Worm (Caenorhabditis elegans): ENCODE data around the gene Y26G10.4.

Y26G10.4 gene

DNA sequence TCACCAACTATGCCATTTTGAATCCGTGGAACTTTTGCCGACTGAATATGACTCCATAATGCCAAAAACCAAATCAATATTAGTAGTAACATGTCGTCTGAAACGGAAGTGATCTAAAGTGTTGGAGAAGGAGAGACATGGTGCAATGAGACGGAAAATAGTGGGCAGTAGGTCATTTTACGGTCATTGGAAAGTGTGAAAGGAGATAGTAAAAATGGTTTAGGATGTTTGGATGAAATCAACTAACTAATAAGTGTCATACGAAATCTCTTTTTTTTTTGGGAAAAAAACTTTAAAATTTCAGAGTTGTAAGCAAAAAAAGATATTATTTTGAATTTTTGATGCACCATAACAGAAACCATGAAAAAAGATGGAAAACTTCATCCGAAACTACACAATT lies 40.8 kb upstream of the Y26G10.4 start, which contains the start of gene cutl-4 (continued):
- TF ChIP-seq mes-2 (tag; optimal IDR thresholded peaks at IDR 0.05; ENCODE audit: poor library complexity, severe bottlenecking): no peak
- no peak for TF ChIP-seq lin-15B (tag; optimal IDR thresholded peaks at IDR 0.05)

DNA sequence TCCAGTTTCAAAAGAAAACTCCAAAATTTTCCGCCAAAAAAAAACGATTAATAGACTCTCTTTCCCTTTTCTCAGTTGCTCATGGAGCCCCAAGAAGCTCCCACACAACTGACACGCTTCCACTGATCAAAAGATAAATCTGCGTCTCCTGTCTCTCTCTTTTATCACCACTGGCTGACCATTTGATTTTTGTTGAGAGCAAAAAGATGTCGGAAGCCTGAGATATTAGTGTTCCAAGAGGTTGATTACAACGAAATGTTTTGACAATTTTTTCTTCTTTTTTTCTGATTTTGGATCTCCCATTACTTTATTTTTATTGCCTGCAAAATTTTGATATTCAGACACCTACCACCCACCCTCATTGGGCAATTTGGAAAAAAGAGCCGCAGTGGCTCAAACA lies 33.5 kb upstream of the Y26G10.4 start, which contains the start of gene twk-42:
Gene twk-42 (minus strand): TSS at position 101 of the 400 bp plus-strand sequence.
- TF ChIP-seq Y48G9A.11 (GFP tag; IDR thresholded peaks at IDR 0.05): no peak
- no peak for TF ChIP-seq cey-2 (tag; optimal IDR thresholded peaks at IDR 0.05; ENCODE audit: borderline replicate concordance, insufficient read depth)
- TF ChIP-seq D1046.2 (GFP tag; IDR thresholded peaks at IDR 0.05): no peak
- no peak for TF ChIP-seq unc-39 (tag; optimal IDR thresholded peaks at IDR 0.05)

DNA sequence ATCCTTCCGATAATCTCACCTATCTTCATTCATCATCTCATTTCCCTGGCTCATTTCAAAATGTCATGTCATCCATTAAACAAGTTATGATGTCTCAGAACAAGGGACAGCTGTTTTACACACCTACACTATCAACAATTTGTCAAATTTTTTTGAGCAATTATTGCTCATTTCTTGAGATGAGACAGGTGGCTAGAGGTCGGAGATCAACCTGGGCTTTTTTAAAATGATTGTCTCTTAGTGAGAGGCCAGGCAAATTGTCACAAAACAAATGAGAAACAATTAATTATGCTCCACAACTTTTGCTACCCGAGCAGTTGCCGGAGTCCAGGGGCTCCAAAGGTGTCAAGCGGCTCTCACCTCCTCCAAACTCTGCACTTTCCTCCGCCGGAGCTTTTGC lies 29.8 kb upstream of the Y26G10.4 start:
- peak in 1 of 2 experiments; percentile 40 for TF ChIP-seq daf-16 (GFP tag; optimal IDR thresholded peaks at IDR 0.05)
- no peak for TF ChIP-seq daf-16 (tag; optimal IDR thresholded peaks at IDR 0.05)
- TF ChIP-seq lin-15B (tag; optimal IDR thresholded peaks at IDR 0.05): no peak
- TF ChIP-seq hlh-11 (tag; optimal IDR thresholded peaks at IDR 0.05): peak; percentile 38
- TF ChIP-seq mes-2 (tag; optimal IDR thresholded peaks at IDR 0.05; ENCODE audit: poor library complexity, severe bottlenecking): no peak
- peak; percentile 60 for TF ChIP-seq nhr-11 (tag; optimal IDR thresholded peaks at IDR 0.05)
- 0 out of 2 replicates have a peak, but pooled peaks have one; percentile 29 for TF ChIP-seq ceh-20 (GFP tag; IDR thresholded peaks at IDR 0.05)
- TF ChIP-seq madf-5 (GFP tag; IDR thresholded peaks at IDR 0.05): no peak
- TF ChIP-seq Y5F2A.4 (GFP tag; optimal IDR thresholded peaks at IDR 0.05): no peak
- TF ChIP-seq ama-1 (optimal IDR thresholded peaks at IDR 0.05): no peak
- TF ChIP-seq unc-62 (GFP tag; optimal IDR thresholded peaks at IDR 0.05 in 1 of 2): peak in 1 of 2 experiments; percentile 96
- TF ChIP-seq unc-62 (tag; optimal IDR thresholded peaks at IDR 0.05): no peak

DNA sequence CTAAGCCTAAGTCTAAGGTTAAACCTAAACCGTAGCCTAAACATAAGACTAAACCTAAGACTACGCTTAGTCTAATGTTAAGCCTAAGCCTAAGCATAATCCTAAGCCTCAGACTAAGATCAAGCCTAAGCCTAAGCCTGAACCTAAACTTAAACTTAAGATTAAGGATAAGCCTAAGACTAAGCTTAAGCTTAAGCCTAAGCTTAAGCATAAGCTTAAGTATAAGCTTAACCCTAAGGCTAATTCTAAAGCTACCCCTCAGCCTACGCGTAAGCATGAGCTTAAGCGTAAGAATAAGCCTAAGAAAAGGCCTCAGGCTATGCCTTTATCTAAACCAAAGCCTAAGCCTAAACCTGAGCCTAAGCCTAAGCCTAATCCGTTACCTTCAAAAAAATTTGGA lies 29.3 kb upstream of the Y26G10.4 start:
- no peak for TF ChIP-seq daf-16 (GFP tag; optimal IDR thresholded peaks at IDR 0.05)
- TF ChIP-seq daf-16 (tag; optimal IDR thresholded peaks at IDR 0.05): no peak
- no peak for TF ChIP-seq nhr-10 (tag; optimal IDR thresholded peaks at IDR 0.05)
- no peak for TF ChIP-seq aly-2 (tag; optimal IDR thresholded peaks at IDR 0.05)
- no peak for TF ChIP-seq skn-1 (tag; optimal IDR thresholded peaks at IDR 0.05)
- no peak for TF ChIP-seq ceh-32 (tag; optimal IDR thresholded peaks at IDR 0.05; ENCODE audit: poor library complexity)
- TF ChIP-seq hlh-30 (tag; optimal IDR thresholded peaks at IDR 0.05; ENCODE audit: insufficient read depth): no peak
- no peak for TF ChIP-seq nhr-6 (tag; optimal IDR thresholded peaks at IDR 0.05)
- TF ChIP-seq snpc-1.2 (GFP tag; IDR thresholded peaks at IDR 0.05): no peak
- TF ChIP-seq mxl-2 (GFP tag; conservative IDR thresholded peaks at IDR 0.05): no peak
- no peak for TF ChIP-seq F26F4.8 (GFP tag; conservative IDR thresholded peaks at IDR 0.05)

DNA sequence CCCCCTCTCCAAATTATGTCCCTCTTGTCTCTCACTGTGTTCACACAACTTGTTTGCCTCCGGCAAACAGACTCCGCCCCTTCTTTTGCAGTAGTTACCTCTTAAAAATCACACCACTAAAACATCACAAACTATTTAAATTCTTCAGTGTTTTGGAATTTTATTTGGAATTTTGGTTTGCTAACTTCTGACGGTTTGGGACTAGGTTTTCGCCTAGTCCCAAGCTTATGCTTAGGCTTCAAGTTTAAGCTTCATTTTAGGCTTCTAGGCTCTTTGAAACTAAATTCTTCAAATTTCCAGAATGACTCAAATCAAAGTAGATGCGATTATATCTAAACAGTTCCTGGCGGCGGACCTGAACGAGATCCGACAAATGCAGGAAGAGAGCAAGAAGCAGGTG lies 25.7 kb upstream of the Y26G10.4 start, which contains the start of gene fat-5:
Gene fat-5 (plus strand): TSS at position 301 of the 400 bp plus-strand sequence.
- no peak for TF ChIP-seq madf-5 (GFP tag; IDR thresholded peaks at IDR 0.05)
- no peak for TF ChIP-seq mxl-3 (GFP tag; optimal IDR thresholded peaks at IDR 0.05)
- no peak for TF ChIP-seq ama-1 (optimal IDR thresholded peaks at IDR 0.05)
- TF ChIP-seq set-16 (GFP tag; IDR thresholded peaks at IDR 0.05): no peak
- peak; percentile 41 for TF ChIP-seq aha-1 (tag)
- no peak for TF ChIP-seq lin-38 (GFP tag; IDR thresholded peaks at IDR 0.05)

DNA sequence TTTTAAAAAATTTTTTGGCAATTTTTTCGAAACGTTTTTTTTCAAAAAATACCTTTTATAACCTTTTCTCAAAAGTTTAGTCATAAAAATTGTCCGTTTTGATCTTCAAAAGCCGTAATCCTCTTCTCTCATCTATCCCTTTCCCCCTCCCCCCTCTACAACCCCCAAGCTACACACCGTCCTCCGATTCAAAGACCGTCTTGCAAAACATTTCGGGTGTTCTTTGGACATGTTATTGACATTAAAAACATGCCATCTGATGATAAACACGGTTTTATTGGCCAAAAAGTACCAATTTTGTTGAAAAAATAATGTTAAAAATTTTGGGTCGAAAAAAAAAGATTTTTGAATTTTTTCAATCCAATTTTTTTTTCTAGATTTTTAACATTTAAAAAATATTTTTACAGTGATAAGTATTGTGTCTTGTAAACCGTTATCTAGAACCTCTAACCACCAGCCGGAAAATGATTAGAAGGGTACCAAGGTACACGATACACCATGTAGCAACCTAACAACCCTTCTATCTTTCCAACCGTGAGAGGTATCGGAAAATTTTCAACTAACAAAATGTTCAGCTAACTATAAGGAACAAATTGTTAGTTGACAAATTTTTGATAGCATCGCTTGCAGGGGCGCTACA lies 24.3 kb upstream of the Y26G10.4 start:
- no peak for TF ChIP-seq nhr-10 (tag; optimal IDR thresholded peaks at IDR 0.05)
- no peak for TF ChIP-seq pqm-1 (tag; optimal IDR thresholded peaks at IDR 0.05)
- TF ChIP-seq nhr-28 (tag; optimal IDR thresholded peaks at IDR 0.05): peak; percentile 36
- no peak for TF ChIP-seq ceh-82 (tag; optimal IDR thresholded peaks at IDR 0.05)
- TF ChIP-seq hlh-11 (tag; optimal IDR thresholded peaks at IDR 0.05): peak; percentile 29
- no peak for TF ChIP-seq mep-1 (tag; optimal IDR thresholded peaks at IDR 0.05)
- TF ChIP-seq tra-1 (GFP tag; IDR thresholded peaks at IDR 0.05): no peak
- TF ChIP-seq arid-1 (GFP tag; conservative IDR thresholded peaks at IDR 0.05): no peak
- peak; percentile 3 for TF ChIP-seq nhr-11 (tag; optimal IDR thresholded peaks at IDR 0.05)
- TF ChIP-seq fos-1 (tag; optimal IDR thresholded peaks at IDR 0.05): no peak
- no peak for TF ChIP-seq daf-16 (GFP tag; optimal IDR thresholded peaks at IDR 0.05)
- peak; percentile 91 for TF ChIP-seq daf-16 (tag; optimal IDR thresholded peaks at IDR 0.05)
- TF ChIP-seq lir-3 (tag; optimal IDR thresholded peaks at IDR 0.05): no peak
- no peak for TF ChIP-seq snpc-4 (tag; optimal IDR thresholded peaks at IDR 0.05)
